Fruit fly (Drosophila melanogaster) whole organism, embryonic: ENCODE measurements around the gene RpS14a.

Experiments
- BtbVII ChIP-seq: fragments of 200-800 bp; sonication (Bioruptor generic); optimal IDR thresholded peaks from 3 replicates; lab custom pipeline; 2017; ENCODE audit warnings: missing biosample characterization, mild to moderate bottlenecking, missing genetic modification characterization
- CG10209 ChIP-seq: fragments of 200-800 bp; sonication (Bioruptor generic); optimal IDR thresholded peaks from 3 replicates; lab custom pipeline; 2017; ENCODE audit warnings: missing biosample characterization, mild to moderate bottlenecking, missing genetic modification characterization, missing genetic modification reagents
- CG10274 ChIP-seq: fragments of 200-800 bp; sonication (Bioruptor generic); optimal IDR thresholded peaks from 3 replicates; lab custom pipeline; 2017; ENCODE audit warnings: missing biosample characterization, mild to moderate bottlenecking, missing genetic modification characterization
- CG10366 ChIP-seq: fragments of 200-800 bp; sonication (Bioruptor generic); IDR thresholded peaks from 2 replicates; pipeline ENCODE4 v1.3.6; 2022; ENCODE audit warnings: missing biosample characterization, missing genetic modification characterization
- CG10431 ChIP-seq: fragments of 200-800 bp; sonication (Bioruptor generic); optimal IDR thresholded peaks from 3 replicates; lab custom pipeline; 2018; ENCODE audit warnings: missing biosample characterization, mild to moderate bottlenecking, missing genetic modification characterization
- CG10462 ChIP-seq: fragments of 200-800 bp; sonication (Bioruptor generic); optimal IDR thresholded peaks from 2 replicates; lab custom pipeline; 2016; ENCODE audit warnings: missing biosample characterization, missing genetic modification characterization
- CG10543 ChIP-seq: fragments of 200-800 bp; sonication (Bioruptor generic); optimal IDR thresholded peaks from 3 replicates; lab custom pipeline; 2017; ENCODE audit warnings: missing biosample characterization, mild to moderate bottlenecking, missing genetic modification characterization, moderate library complexity
- CG10565 ChIP-seq: fragments of 200-800 bp; sonication (Bioruptor generic); optimal IDR thresholded peaks from 3 replicates; lab custom pipeline; 2016; ENCODE audit warnings: missing biosample characterization, mild to moderate bottlenecking, missing genetic modification characterization
- CG11504 ChIP-seq: fragments of 200-800 bp; sonication (Bioruptor generic); optimal IDR thresholded peaks from 3 replicates; lab custom pipeline; 2019; ENCODE audit warnings: missing biosample characterization, mild to moderate bottlenecking, missing genetic modification characterization, moderate library complexity
- CG12299 ChIP-seq: fragments of 200-800 bp; sonication (Bioruptor generic); optimal IDR thresholded peaks from 2 replicates; lab custom pipeline; 2018; ENCODE audit warnings: missing biosample characterization, mild to moderate bottlenecking, missing genetic modification characterization
- CG14014 ChIP-seq: fragments of 200-800 bp; sonication (Bioruptor generic); IDR thresholded peaks from 2 replicates; pipeline ENCODE4 v1.3.6; 2022; ENCODE audit warnings: missing biosample characterization, missing genetic modification characterization
- CG14710 ChIP-seq: fragments of 200-800 bp; sonication (Bioruptor generic); optimal IDR thresholded peaks from 3 replicates; lab custom pipeline; 2019; ENCODE audit warnings: missing biosample characterization, mild to moderate bottlenecking, missing genetic modification characterization, moderate library complexity
- CG15696 ChIP-seq: fragments of 200-800 bp; sonication (Bioruptor generic); optimal IDR thresholded peaks from 2 replicates; lab custom pipeline; 2019; ENCODE audit warnings: missing biosample characterization, mild to moderate bottlenecking, missing genetic modification characterization, moderate library complexity
- CG17612 ChIP-seq: fragments of 200-800 bp; sonication (Bioruptor generic); IDR thresholded peaks from 2 replicates; pipeline ENCODE4 v1.3.6; 2022; ENCODE audit warnings: missing biosample characterization, missing genetic modification characterization
- CG2875 ChIP-seq: fragments of 200-800 bp; sonication (Bioruptor generic); optimal IDR thresholded peaks from 2 replicates; lab custom pipeline; 2017; ENCODE audit warnings: missing biosample characterization, mild to moderate bottlenecking, missing genetic modification characterization, missing genetic modification reagents
- CG31441 ChIP-seq: fragments of 200-800 bp; sonication (Bioruptor generic); IDR thresholded peaks from 2 replicates; pipeline ENCODE4 v1.3.6; 2022; ENCODE audit warnings: missing biosample characterization, missing genetic modification characterization
- CG5180 ChIP-seq: fragments of 200-800 bp; sonication (Bioruptor generic); optimal IDR thresholded peaks from 3 replicates; lab custom pipeline; 2017; ENCODE audit warnings: missing biosample characterization, missing genetic modification characterization, mild to moderate bottlenecking, moderate library complexity, missing genetic modification reagents
- CG6813 ChIP-seq: fragments of 200-800 bp; sonication (Bioruptor generic); optimal IDR thresholded peaks from 2 replicates; lab custom pipeline; 2017; ENCODE audit warnings: missing biosample characterization, missing genetic modification characterization, mild to moderate bottlenecking, moderate library complexity, missing genetic modification reagents
- CG8388 ChIP-seq: fragments of 200-800 bp; sonication (Bioruptor generic); optimal IDR thresholded peaks from 2 replicates; lab custom pipeline; 2019; ENCODE audit warnings: missing biosample characterization, mild to moderate bottlenecking, missing genetic modification characterization, moderate library complexity
- CG9932 ChIP-seq: fragments of 200-800 bp; sonication (Bioruptor generic); IDR thresholded peaks from 2 replicates; pipeline ENCODE4 v1.3.6; 2022; ENCODE audit warnings: missing biosample characterization, missing genetic modification characterization
- Chrac-16 ChIP-seq: fragments of 200-800 bp; sonication (Bioruptor generic); optimal IDR thresholded peaks from 3 replicates; lab custom pipeline; 2016; ENCODE audit warnings: missing biosample characterization, missing genetic modification characterization
- Doc2 ChIP-seq: fragments of 200-800 bp; sonication (Bioruptor generic); IDR thresholded peaks from 2 replicates; pipeline ENCODE4 v1.3.6; 2022; ENCODE audit warnings: missing biosample characterization, missing genetic modification characterization
- Eip74EF ChIP-seq, 2 experiments: fragments of 200-800 bp in 1 of 2; fragments of >200 bp in 1 of 2; sonication (Bioruptor generic) in 1 of 2; optimal IDR thresholded peaks; 2 replicates each; lab custom pipeline; 2017 to 2019; ENCODE audit warnings: missing biosample characterization in 2 of 2, missing genetic modification characterization in 2 of 2, mild to moderate bottlenecking in 1 of 2, moderate library complexity in 1 of 2
- Lpt ChIP-seq: fragments of >200 bp; optimal IDR thresholded peaks from 2 replicates; lab custom pipeline; 2018; ENCODE audit warnings: missing biosample characterization, missing genetic modification characterization
- MTF-1 ChIP-seq: fragments of 200-800 bp; sonication (Bioruptor generic); optimal IDR thresholded peaks from 2 replicates; lab custom pipeline; 2018; ENCODE audit warnings: missing biosample characterization, mild to moderate bottlenecking, missing genetic modification characterization, borderline replicate concordance
- Nf-YC ChIP-seq: fragments of 200-800 bp; optimal IDR thresholded peaks from 3 replicates; lab custom pipeline; 2019; ENCODE audit warnings: missing biosample characterization, mild to moderate bottlenecking, missing genetic modification characterization, moderate library complexity
- Oaz ChIP-seq: fragments of 200-800 bp; sonication (Bioruptor generic); IDR thresholded peaks from 2 replicates; pipeline ENCODE4 v1.3.6; 2022; ENCODE audit warnings: missing biosample characterization, missing genetic modification characterization
- Opbp ChIP-seq: fragments of 200-800 bp; sonication (Bioruptor generic); IDR thresholded peaks from 3 replicates; pipeline ENCODE4 v1.3.6; 2022; ENCODE audit warnings: missing biosample characterization, missing genetic modification characterization; ENCODE audit not compliant: partially characterized antibody
- PHDP ChIP-seq: fragments of 200-800 bp; sonication (Bioruptor generic); optimal IDR thresholded peaks from 3 replicates; lab custom pipeline; 2018; ENCODE audit warnings: missing biosample characterization, mild to moderate bottlenecking, missing genetic modification characterization, moderate library complexity
- Ravus ChIP-seq: fragments of 200-800 bp; sonication (Bioruptor generic); IDR thresholded peaks from 2 replicates; pipeline ENCODE4 v1.3.6; 2022; ENCODE audit warnings: missing biosample characterization, missing genetic modification characterization
- Rx ChIP-seq: fragments of 200-800 bp; sonication (Bioruptor generic); IDR thresholded peaks from 2 replicates; pipeline ENCODE4 v1.3.6; 2022; ENCODE audit warnings: missing biosample characterization, missing genetic modification characterization
- Side ChIP-seq: fragments of 200-800 bp; sonication (Bioruptor generic); optimal IDR thresholded peaks from 2 replicates; lab custom pipeline; 2016; ENCODE audit warnings: missing biosample characterization, missing genetic modification characterization
- Tbp ChIP-seq: fragments of >200 bp; optimal IDR thresholded peaks from 2 replicates; lab custom pipeline; 2018; ENCODE audit warnings: missing biosample characterization, missing genetic modification characterization
- fd64A ChIP-seq: fragments of 200-800 bp; sonication (Bioruptor generic); optimal IDR thresholded peaks from 3 replicates; lab custom pipeline; 2018; ENCODE audit warnings: missing biosample characterization, mild to moderate bottlenecking, missing genetic modification characterization
- fd96Cb ChIP-seq: fragments of 200-800 bp; sonication (Bioruptor generic); optimal IDR thresholded peaks from 2 replicates; lab custom pipeline; 2018; ENCODE audit warnings: missing biosample characterization, mild to moderate bottlenecking, missing genetic modification characterization, moderate library complexity
- ftz-f1 ChIP-seq: fragments of 200-800 bp; sonication (Bioruptor generic); optimal IDR thresholded peaks from 2 replicates; lab custom pipeline; 2016; ENCODE audit warnings: missing biosample characterization, missing genetic modification characterization
- fu2 ChIP-seq: fragments of 200-800 bp; sonication (Bioruptor generic); optimal IDR thresholded peaks from 2 replicates; lab custom pipeline; 2016; ENCODE audit warnings: missing biosample characterization, missing genetic modification characterization
- gce ChIP-seq: fragments of 200-800 bp; sonication (Bioruptor generic); IDR thresholded peaks from 3 replicates; pipeline ENCODE4 v1.3.6; 2022; ENCODE audit warnings: missing biosample characterization, missing genetic modification characterization
- gsb ChIP-seq: fragments of 200-800 bp; sonication (Bioruptor generic); IDR thresholded peaks from 2 replicates; pipeline ENCODE4 v1.3.6; 2022; ENCODE audit warnings: missing biosample characterization, missing genetic modification characterization
- her ChIP-seq: fragments of 200-800 bp; sonication (Bioruptor generic); optimal IDR thresholded peaks from 2 replicates; lab custom pipeline; 2016; ENCODE audit warnings: missing biosample characterization, missing genetic modification characterization
- hkb ChIP-seq, 2 experiments: fragments of 200-800 bp in 1 of 2; fragments of >200 bp in 1 of 2; sonication (Bioruptor generic) in 1 of 2; IDR thresholded peaks in 1 of 2; optimal IDR thresholded peaks in 1 of 2; 2 replicates each; pipeline versions ENCODE4 v1.3.6 to Lab custom; 2017 to 2022; ENCODE audit warnings: missing biosample characterization in 1 of 2, missing genetic modification characterization in 1 of 2
- lab ChIP-seq: fragments of 200-800 bp; sonication (Bioruptor generic); optimal IDR thresholded peaks from 3 replicates; lab custom pipeline; 2017; ENCODE audit warnings: missing biosample characterization, missing genetic modification characterization, mild to moderate bottlenecking, moderate library complexity, missing genetic modification reagents
- lola ChIP-seq, 3 experiments: fragments of >200 bp in 2 of 3; fragments of 200-800 bp in 1 of 3; sonication (Bioruptor generic) in 1 of 3; optimal IDR thresholded peaks; 2 replicates each; lab custom pipeline; 2017 to 2019; ENCODE audit warnings: missing biosample characterization in 3 of 3, missing genetic modification characterization in 3 of 3, mild to moderate bottlenecking in 1 of 3, moderate library complexity in 1 of 3
- salm ChIP-seq: fragments of 200-800 bp; sonication (Bioruptor generic); optimal IDR thresholded peaks from 2 replicates; lab custom pipeline; 2018; ENCODE audit warnings: missing biosample characterization, mild to moderate bottlenecking, missing genetic modification characterization
- trem ChIP-seq: fragments of 200-800 bp; optimal IDR thresholded peaks from 3 replicates; lab custom pipeline; 2019; ENCODE audit warnings: missing biosample characterization, mild to moderate bottlenecking, missing genetic modification characterization, moderate library complexity
- unc-4 ChIP-seq: fragments of 200-800 bp; sonication (Bioruptor generic); IDR thresholded peaks from 2 replicates; pipeline ENCODE4 v1.3.6; 2022; ENCODE audit warnings: missing biosample characterization, missing genetic modification characterization; ENCODE audit not compliant: partially characterized antibody
- wdn ChIP-seq: fragments of 200-800 bp; sonication (Bioruptor generic); IDR thresholded peaks from 2 replicates; pipeline ENCODE4 v1.3.6; 2022; ENCODE audit warnings: missing biosample characterization, missing genetic modification characterization

RpS14a gene

dm6 chrX:7944772-7945722 lies 11.5 kb downstream of the RpS14a start (continued):
- TF ChIP-seq CG14710 (tag; lab: Kevin White, UChicago) (peak; percentile 14), CG6813 (GFP tag; lab: Kevin White, UChicago) (no peak), Ravus (no peak), CG15696 (tag; lab: Kevin White, UChicago) (no peak), Chrac-16 (GFP tag; lab: Kevin White, UChicago) (peak; percentile 5), CG9932 (GFP tag; lab: Robert Waterston, UW) (peak; percentile 31; the same call in 1 of the 2 replicates), Tbp (GFP tag; lab: Kevin White, UChicago) (no peak), CG31441 (GFP tag; lab: Robert Waterston, UW) (peak; percentile 41), CG2875 (GFP tag; lab: Kevin White, UChicago) (no peak), BtbVII (GFP tag; lab: Kevin White, UChicago) (no peak), Rx (GFP tag; lab: Robert Waterston, UW) (no peak), CG10366 (no peak), CG5180 (GFP tag; lab: Kevin White, UChicago) (no peak), wdn (no peak), Oaz (no peak), lab (GFP tag; lab: Kevin White, UChicago) (peak; percentile 68), CG14014 (GFP tag; lab: Robert Waterston, UW) (no peak), Side (GFP tag; lab: Kevin White, UChicago) (no peak), CG10209 (peak; percentile 3), Nf-YC (tag; lab: Kevin White, UChicago) (no peak), her (GFP tag; lab: Kevin White, UChicago) (no peak), CG11504 (tag; lab: Kevin White, UChicago) (no peak), CG10543 (GFP tag; lab: Kevin White, UChicago) (peak; percentile 56), fd64A (GFP tag; lab: Kevin White, UChicago) (no peak), unc-4 (GFP tag; lab: Robert Waterston, UW) (no peak), Eip74EF (GFP tag; optimal IDR thresholded peaks at IDR 0.05; lab: Kevin White, UChicago) (no peak), MTF-1 (GFP tag; lab: Kevin White, UChicago) (peak; percentile 10), Lpt (no peak), PHDP (tag; lab: Kevin White, UChicago) (peak; percentile 37), CG10462 (GFP tag; lab: Kevin White, UChicago) (no peak), lola (GFP tag; optimal IDR thresholded peaks at IDR 0.05; lab: Kevin White, UChicago) (no peak), gce (no peak), trem (tag; lab: Kevin White, UChicago) (no peak), Opbp (GFP tag; lab: Robert Waterston, UW) (no peak), gsb (GFP tag; lab: Robert Waterston, UW) (no peak), CG10431 (GFP tag; lab: Kevin White, UChicago) (no peak), CG12299 (tag; lab: Kevin White, UChicago) (no peak), Doc2 (GFP tag; lab: Robert Waterston, UW) (no peak), ftz-f1 (GFP tag; lab: Kevin White, UChicago) (no peak), CG10565 (GFP tag; lab: Kevin White, UChicago) (no peak), CG10274 (GFP tag; lab: Kevin White, UChicago) (peak; percentile 97), fd96Cb (tag; lab: Kevin White, UChicago) (peak; percentile 42), CG8388 (no peak), CG17612 (GFP tag; lab: Robert Waterston, UW) (no peak), hkb (optimal IDR thresholded peaks at IDR 0.05; lab: Kevin White, UChicago) (no peak), hkb (GFP tag; IDR thresholded peaks at IDR 0.05; lab: Robert Waterston, UW) (no peak; the same call in 1 of the 2 replicates), fu2 (GFP tag; lab: Kevin White, UChicago) (no peak), salm (tag; lab: Kevin White, UChicago) (no peak)
